Worm (Caenorhabditis elegans): ENCODE measurements around the gene col-92.

col-92 gene

DNA sequence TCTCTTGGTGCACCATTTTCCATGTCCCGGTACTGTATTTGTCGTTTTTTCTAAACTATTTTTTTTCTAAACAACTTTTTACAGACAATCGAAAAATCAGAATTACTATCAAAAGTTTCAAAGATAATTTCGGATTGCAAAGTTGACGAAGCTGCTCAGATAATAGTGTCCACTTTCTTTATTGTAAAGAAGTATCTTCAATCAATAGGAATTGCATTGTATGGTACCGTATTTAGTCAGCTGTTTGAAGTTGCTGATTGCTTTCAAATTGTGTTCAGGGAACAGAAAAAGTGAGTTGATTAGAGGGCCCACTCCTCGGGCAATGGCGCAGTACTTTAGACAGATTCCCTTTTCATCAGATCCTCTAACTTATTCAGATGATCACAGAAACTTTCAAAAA is 1.5 kb downstream of the col-92 start:
- no peak for TF ChIP-seq unc-62 (GFP tag; optimal IDR thresholded peaks at IDR 0.05)

DNA sequence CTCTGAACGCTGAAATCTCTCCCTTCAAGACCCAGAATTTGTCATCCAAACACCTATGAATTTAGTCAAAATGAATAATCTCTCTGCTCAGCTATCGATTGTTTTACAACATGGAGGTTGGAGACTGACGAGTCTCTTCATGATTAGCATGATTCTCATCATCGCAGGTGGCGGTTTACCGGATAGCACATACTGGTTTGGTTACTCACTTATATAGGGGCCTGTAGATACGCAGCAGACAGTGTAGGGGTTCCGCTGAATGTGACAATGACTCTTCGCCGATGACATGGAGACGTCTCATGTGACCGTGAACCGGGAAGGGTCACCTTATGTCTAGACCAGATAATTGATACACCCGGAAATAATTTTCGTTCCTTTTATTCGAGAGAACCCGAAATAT is 6.5 kb downstream of the col-92 start:
- no peak for TF ChIP-seq unc-62 (GFP tag; optimal IDR thresholded peaks at IDR 0.05)

DNA sequence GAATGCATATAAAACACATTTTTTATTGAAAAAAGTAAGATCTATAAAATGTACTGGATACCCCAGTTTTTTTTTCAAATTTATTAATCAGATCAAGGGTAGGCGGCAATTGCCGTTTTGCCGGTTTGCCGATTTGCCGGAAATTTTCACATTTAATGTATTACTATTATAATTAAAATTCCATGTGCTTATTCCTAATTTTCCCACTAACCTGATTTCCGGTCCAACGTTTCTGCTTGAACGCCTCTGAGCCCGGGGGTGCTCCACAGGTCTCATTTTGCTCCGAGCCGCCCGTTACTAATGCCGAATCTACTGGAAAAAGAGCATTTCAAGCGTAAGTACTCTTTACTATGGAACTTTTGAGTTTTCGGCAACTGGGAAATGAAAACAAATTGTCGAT is 13.4 kb downstream of the col-92 start, which contains the start of gene dhc-4:
TSS of gene dhc-4 (plus strand) at position 301 of the 400 bp plus-strand sequence.
- TF ChIP-seq unc-62 (GFP tag; optimal IDR thresholded peaks at IDR 0.05): no peak

DNA sequence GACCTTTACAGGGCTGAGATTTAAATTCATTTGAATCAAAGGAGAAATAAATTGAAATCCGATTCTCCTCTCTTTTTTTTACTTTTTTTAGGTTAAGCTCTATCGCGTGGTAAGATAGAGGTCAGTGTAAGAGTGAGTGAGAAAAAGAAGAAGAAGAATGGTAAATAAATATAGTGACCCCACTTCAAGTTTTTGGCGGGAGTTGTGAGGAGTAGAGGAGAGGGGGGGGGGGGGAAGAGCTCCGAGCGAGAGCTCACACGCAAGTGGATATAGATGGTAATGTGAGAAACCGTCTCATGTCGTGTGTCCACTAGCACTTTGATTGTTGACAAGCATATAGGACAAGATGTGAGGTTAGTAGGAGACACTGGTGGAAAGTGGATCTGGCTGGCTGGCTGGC is 16.0 kb downstream of the col-92 start, which contains the start of gene W05B2.2:
TSS of gene W05B2.2 (minus strand) at position 101 of the 400 bp plus-strand sequence.
- no peak for TF ChIP-seq unc-62 (GFP tag; optimal IDR thresholded peaks at IDR 0.05)

DNA sequence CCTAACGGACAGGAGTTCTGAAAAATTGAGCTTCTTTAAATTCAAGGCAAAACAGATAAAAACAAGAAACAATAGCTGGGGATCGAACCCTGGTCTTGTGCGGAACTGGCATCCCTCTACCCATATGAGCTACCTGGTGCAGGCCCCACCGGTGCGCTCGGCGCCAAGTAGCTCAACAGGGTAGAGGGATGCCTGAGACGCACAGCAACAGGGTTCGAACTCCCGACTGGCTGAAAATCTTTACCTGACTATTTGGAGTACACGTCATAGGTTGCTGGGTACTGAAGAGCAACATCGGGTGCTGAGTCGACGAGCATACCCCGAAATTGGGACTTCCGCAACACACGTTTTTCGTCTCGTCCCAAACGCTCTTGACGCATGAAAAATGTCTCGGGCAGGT is 20.1 kb downstream of the col-92 start:
- no peak for TF ChIP-seq unc-62 (GFP tag; optimal IDR thresholded peaks at IDR 0.05)

DNA sequence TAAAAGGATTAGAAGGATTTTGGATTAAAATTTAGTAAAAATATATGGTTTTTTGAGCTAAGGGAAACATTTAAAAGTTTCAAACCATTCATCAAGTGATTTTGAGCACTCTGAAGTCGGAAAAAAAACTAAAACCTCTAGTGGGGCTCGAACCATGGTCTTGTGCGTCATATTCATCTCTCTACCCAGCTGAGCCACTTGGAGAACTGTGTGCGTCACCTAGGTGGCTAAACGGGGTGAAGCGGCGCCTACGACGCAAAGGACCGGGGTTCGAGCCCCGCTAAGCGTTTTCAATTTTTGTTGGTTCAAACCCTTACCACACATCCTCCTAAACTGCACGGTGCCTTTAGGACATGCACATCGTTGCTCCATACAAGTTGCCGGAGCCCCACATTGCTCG is 22.7 kb downstream of the col-92 start:
- TF ChIP-seq unc-62 (GFP tag; optimal IDR thresholded peaks at IDR 0.05): no peak

DNA sequence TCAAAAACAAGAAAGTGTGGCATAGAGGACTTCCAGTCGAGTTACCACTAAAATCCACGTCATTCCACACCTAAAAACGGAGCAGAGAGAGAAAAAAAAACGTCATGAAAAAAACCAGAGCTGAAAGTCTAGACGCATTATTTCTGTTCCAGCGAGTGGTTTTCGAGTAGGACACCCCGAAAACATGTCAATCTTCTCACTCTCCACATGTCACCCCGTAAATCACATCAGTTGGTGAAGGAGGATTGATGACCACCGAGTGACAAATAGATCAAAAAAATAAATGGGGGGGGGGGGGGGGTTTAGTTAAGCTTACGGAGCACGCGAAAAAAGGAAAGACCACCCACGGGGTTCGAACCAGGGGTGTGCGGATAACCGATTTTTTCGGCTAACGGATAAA is 25.3 kb downstream of the col-92 start:
- no peak for TF ChIP-seq unc-62 (GFP tag; optimal IDR thresholded peaks at IDR 0.05)

DNA sequence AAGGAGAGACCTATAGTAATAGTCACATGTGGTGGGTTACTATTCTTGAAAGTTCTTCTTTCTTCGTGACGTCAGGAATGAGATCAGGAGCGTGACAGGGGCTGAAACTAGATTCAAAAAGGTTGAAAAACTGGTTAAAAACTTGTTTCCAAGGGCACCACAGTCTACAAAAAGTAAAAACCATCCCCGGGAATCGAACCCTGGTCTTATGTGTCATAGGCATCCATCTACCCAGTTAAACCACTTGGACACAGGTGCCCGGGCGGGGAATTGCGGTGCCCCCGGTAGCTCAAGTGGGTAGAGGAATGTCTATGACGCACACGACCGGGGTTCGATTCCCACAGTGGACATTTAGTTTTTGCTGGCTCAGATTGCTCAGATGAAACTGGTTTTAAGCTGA is 25.8 kb downstream of the col-92 start:
- no peak for TF ChIP-seq unc-62 (GFP tag; optimal IDR thresholded peaks at IDR 0.05)

DNA sequence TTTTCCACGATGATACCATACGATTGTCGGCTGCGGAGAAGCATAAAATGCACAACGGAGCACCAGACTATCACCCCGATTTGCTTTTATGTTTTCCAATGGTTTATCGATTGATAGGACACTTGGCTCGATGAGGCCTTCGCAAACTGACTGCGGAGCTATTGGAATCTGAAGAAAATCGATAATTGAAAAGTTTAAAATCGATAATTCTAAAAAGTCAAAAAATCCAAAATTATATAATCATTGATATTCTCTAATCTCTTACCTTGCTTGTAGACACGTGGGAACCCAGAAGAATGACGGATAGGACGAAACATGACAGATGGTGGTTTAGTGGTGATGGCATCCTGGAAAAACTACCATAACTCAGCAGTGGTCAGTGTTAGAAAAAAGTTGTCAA is 29.9 kb downstream of the col-92 start, which contains the start of gene zig-5:
TSS of gene zig-5 (minus strand) at position 349 of the 400 bp plus-strand sequence.
- TF ChIP-seq unc-62 (GFP tag; optimal IDR thresholded peaks at IDR 0.05): no peak

DNA sequence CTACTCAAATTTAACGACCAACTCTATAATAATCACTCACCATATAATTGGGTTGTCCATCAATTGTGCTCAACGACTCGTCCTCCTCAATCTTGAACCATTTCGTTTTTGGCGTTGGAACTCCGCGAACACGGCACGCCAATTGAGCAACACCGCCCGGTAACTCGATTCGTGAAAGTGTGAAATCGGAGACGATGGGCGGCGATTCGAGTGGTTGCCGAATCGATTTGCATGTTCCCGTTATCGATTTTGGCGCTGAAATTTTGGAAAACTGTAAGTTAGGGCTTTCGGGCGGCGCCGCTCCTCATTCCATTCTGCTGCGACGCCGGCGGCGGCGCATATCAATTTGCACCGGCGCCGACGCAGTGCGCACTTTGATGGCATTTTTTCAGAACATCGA is 31.3 kb downstream of the col-92 start:
- no peak for TF ChIP-seq unc-62 (GFP tag; optimal IDR thresholded peaks at IDR 0.05)

DNA sequence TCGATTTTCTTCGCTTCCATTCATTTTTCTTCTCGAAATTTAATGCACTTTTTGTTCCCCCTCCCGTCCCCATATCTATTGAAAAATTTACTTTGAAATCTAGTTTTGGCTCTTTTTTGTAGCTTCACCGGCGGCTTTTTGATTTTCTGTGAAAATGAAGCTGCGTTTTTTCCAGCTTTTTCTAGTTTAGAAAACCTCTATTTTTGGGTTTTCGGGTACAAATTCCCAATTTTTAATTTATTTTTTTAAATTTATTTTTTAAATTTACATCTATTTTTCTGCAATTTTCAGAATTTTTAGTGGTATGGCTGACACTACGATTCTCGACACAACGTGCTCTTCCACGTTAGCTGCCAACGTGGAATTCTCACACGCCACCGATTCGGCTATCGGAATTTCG is 35.9 kb downstream of the col-92 start, which contains the start of gene strd-1:
TSS of gene strd-1 (plus strand) at position 301 of the 400 bp plus-strand sequence.
- TF ChIP-seq unc-62 (GFP tag; optimal IDR thresholded peaks at IDR 0.05): no peak

DNA sequence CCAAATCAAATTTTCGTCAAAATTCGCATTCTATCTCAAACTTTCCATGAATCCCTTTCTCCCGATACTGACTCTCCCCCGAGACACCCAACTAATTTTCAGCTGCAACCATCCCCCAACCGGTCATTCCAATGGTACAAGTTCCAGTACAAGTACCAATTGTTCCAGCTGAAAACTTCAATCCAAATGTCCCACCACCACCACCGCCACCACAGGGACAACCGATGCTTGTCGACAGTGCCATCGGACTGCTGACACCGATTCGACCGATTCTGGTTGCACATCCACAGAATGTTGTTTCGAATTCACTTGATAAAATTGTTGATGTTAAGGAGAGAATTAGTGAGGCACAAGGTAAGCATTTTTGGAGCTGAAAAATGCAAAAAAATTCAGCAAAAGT is 37.5 kb downstream of the col-92 start:
- TF ChIP-seq unc-62 (GFP tag; optimal IDR thresholded peaks at IDR 0.05): no peak

DNA sequence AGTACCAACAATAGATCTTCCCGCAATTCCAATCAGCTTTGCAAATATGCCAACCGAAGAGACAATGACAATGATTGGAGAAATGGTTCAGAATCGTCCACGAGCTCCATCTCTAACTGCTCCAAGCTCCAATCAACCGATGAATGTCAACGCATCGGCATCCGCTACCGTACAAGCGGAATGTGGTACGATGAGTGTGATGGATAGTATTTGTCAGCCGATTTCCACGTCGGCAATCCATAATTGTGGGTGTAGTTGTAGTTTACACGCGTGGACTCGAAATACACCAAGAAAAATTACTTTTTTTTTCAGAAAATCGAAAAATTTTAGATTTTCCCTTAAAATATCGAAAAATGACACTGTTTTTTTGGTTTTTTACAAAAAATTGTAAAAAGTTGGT is 40.1 kb downstream of the col-92 start:
- no peak for TF ChIP-seq unc-62 (GFP tag; optimal IDR thresholded peaks at IDR 0.05)

DNA sequence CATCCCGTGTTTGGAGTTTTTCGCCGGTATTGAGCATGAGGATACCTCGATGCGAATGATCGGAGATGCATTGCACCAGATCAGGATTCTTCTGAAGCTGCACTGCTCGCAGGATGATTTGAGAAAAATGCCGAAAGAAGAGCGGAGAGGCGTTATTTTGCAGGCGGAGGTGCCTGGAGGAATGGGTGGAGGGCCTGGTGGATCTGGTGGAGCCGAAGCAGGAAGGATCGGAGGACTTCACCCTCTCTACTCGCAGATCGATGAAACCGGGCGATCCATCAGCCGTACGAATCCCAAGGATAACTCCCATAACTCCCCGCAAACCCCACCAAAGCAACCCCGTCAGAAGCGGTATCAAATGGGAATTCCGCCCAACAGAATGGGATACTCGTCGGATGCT is 43.9 kb downstream of the col-92 start:
- TF ChIP-seq unc-62 (GFP tag; optimal IDR thresholded peaks at IDR 0.05): no peak

DNA sequence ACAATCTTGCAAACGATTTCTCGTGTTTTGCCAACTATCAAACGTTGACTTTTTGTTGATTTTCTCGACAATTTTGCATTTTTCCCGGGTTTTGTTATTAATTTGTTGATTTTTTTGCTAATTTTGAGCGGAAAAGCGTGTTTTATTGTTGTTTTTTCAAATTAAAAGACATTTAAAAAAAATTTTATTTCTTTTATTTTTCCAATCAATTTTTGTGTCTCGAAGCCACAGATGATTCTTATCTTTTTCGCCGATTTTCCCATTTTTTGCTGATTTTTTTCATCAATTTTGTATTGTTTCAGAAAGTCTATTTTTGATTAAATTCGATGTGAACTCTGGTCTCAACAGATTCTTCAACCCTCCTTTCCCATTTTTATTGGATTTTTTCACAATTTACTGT is 47.1 kb downstream of the col-92 start, which contains the start of gene rle-1:
TSS of gene rle-1 (plus strand) at position 301 of the 400 bp plus-strand sequence.
- TF ChIP-seq unc-62 (GFP tag; optimal IDR thresholded peaks at IDR 0.05): no peak

DNA sequence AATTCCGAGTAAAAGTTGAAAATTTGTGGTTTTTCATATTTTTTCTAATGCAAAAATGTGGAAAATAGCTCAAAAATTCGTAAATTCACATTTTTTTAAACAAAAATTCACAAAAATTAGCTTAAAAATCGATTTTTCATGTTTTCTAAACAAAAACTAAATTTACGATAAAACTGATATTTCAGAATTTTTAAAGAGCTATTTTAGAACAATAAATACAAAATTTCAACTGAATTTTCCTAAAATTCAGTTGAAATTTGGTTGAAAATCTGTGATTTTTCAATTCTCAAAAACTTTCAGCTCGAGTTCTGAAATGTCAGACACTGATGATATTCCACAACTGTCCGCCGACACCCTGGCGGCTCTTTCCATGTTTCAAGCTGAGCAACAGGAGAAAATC is 49.7 kb downstream of the col-92 start, which contains the start of gene M142.8:
TSS of gene M142.8 (plus strand) at position 301 of the 400 bp plus-strand sequence.
- no peak for TF ChIP-seq unc-62 (GFP tag; optimal IDR thresholded peaks at IDR 0.05)

All from whole organism, dauer.